Worm (Caenorhabditis elegans) whole organism, L3 larva: ENCODE measurements around the gene F58F9.4.
A peak's percentile ranks its signal among the peaks of the same experiment; 100 is the strongest.

Experiments
- ama-1 ChIP-seq: fragments of 150-350 bp; optimal IDR thresholded peaks from 2 replicates; lab custom pipeline; 2018
- ceh-16 ChIP-seq: sonication (generic microtip); optimal IDR thresholded peaks from 2 replicates; lab custom pipeline; 2017; ENCODE audit warnings: missing biosample characterization, missing genetic modification characterization
- ceh-28 ChIP-seq: fragments of 150-350 bp; optimal IDR thresholded peaks from 2 replicates; lab custom pipeline; 2014; ENCODE audit warnings: missing biosample characterization, missing genetic modification reagents, missing genetic modification characterization
- ceh-9 ChIP-seq: sonication (generic microtip); optimal IDR thresholded peaks from 2 replicates; lab custom pipeline; 2018; ENCODE audit warnings: missing biosample characterization, missing genetic modification characterization
- egl-27 ChIP-seq: sonication (generic microtip); optimal IDR thresholded peaks from 4 replicates; lab custom pipeline; 2017; ENCODE audit warnings: missing biosample characterization, missing genetic modification reagents, missing genetic modification characterization
- egl-5 ChIP-seq: fragments of 150-350 bp; optimal IDR thresholded peaks from 2 replicates; lab custom pipeline; 2017; ENCODE audit warnings: missing biosample characterization, missing genetic modification reagents, missing genetic modification characterization, inconsistent platforms
- elt-2 ChIP-seq: sonication (generic microtip); optimal IDR thresholded peaks from 2 replicates; lab custom pipeline; 2016; ENCODE audit warnings: missing genetic modification reagents, mild to moderate bottlenecking, missing genetic modification characterization, missing compliant biosample characterization
- elt-3 ChIP-seq, 3 experiments: fragments of 150-350 bp in 1 of 3; sonication (generic microtip) in 2 of 3; optimal IDR thresholded peaks; 2 replicates in 2 of 3; 4 replicates in 1 of 3; lab custom pipeline; 2014 to 2017; ENCODE audit warnings: missing biosample characterization in 3 of 3, missing genetic modification characterization in 3 of 3
- eor-1 ChIP-seq, 2 experiments: fragments of 150-350 bp; optimal IDR thresholded peaks; 2 replicates each; lab custom pipeline; 2014 to 2018; ENCODE audit warnings: missing biosample characterization in 2 of 2, missing genetic modification characterization in 2 of 2
- fkh-10 ChIP-seq: sonication (generic microtip); optimal IDR thresholded peaks from 2 replicates; lab custom pipeline; 2017; ENCODE audit warnings: missing biosample characterization, missing genetic modification reagents, missing genetic modification characterization
- fkh-2 ChIP-seq: fragments of 150-350 bp; optimal IDR thresholded peaks from 2 replicates; lab custom pipeline; 2014; ENCODE audit warnings: missing biosample characterization, missing genetic modification reagents, missing genetic modification characterization
- hmg-11 ChIP-seq: sonication (generic microtip); optimal IDR thresholded peaks from 2 replicates; lab custom pipeline; 2016; ENCODE audit warnings: missing genetic modification characterization, missing compliant biosample characterization
- jun-1 ChIP-seq: fragments of 150-350 bp; optimal IDR thresholded peaks from 2 replicates; lab custom pipeline; 2014; ENCODE audit warnings: missing biosample characterization, missing genetic modification reagents, missing genetic modification characterization
- lin-15B ChIP-seq: fragments of 150-350 bp; optimal IDR thresholded peaks from 2 replicates; lab custom pipeline; 2014; ENCODE audit warnings: missing biosample characterization, missing genetic modification characterization
- mml-1 ChIP-seq: fragments of 150-350 bp; sonication (generic microtip); optimal IDR thresholded peaks from 3 replicates; lab custom pipeline; 2014; ENCODE audit warnings: missing biosample characterization, missing genetic modification characterization
- nfya-1 ChIP-seq: sonication (generic microtip); optimal IDR thresholded peaks from 2 replicates; lab custom pipeline; 2017; ENCODE audit warnings: missing genetic modification characterization, mild to moderate bottlenecking, missing compliant biosample characterization, antibody characterized with exemption, moderate library complexity; ENCODE audit not compliant: insufficient read depth
- nhr-11 ChIP-seq: fragments of 150-350 bp; optimal IDR thresholded peaks from 2 replicates; lab custom pipeline; 2014; ENCODE audit warnings: missing biosample characterization, missing genetic modification characterization
- nhr-12 ChIP-seq: fragments of 150-350 bp; optimal IDR thresholded peaks from 2 replicates; lab custom pipeline; 2014; ENCODE audit warnings: missing biosample characterization, missing genetic modification characterization
- nhr-25 ChIP-seq: sonication (generic microtip); optimal IDR thresholded peaks from 2 replicates; lab custom pipeline; 2017; ENCODE audit warnings: missing biosample characterization, missing genetic modification characterization
- nhr-28 ChIP-seq: fragments of 150-350 bp; optimal IDR thresholded peaks from 2 replicates; lab custom pipeline; 2014; ENCODE audit warnings: missing biosample characterization, missing genetic modification characterization
- nhr-67 ChIP-seq: fragments of 150-350 bp; optimal IDR thresholded peaks from 2 replicates; lab custom pipeline; 2014; ENCODE audit warnings: missing biosample characterization, missing genetic modification characterization
- pha-4 ChIP-seq: fragments of 150-350 bp; optimal IDR thresholded peaks from 2 replicates; lab custom pipeline; 2014; ENCODE audit warnings: missing biosample characterization, missing genetic modification reagents, missing genetic modification characterization
- pqm-1 ChIP-seq: fragments of 150-350 bp; optimal IDR thresholded peaks from 2 replicates; lab custom pipeline; 2017; ENCODE audit warnings: missing biosample characterization, missing genetic modification characterization, inconsistent platforms
- sea-2 ChIP-seq: fragments of 150-350 bp; sonication (generic microtip); optimal IDR thresholded peaks from 4 replicates; lab custom pipeline; 2014; ENCODE audit warnings: missing biosample characterization, missing genetic modification reagents, missing genetic modification characterization
- tbx-2 ChIP-seq: sonication (generic microtip); optimal IDR thresholded peaks from 2 replicates; lab custom pipeline; 2016; ENCODE audit warnings: mild to moderate bottlenecking, missing genetic modification characterization, missing compliant biosample characterization
- unc-62 ChIP-seq: fragments of 150-350 bp; sonication (generic microtip); optimal IDR thresholded peaks from 4 replicates; lab custom pipeline; 2014; ENCODE audit warnings: missing biosample characterization, missing genetic modification reagents, missing genetic modification characterization
- zag-1 ChIP-seq: fragments of 150-350 bp; optimal IDR thresholded peaks from 2 replicates; lab custom pipeline; 2014; ENCODE audit warnings: missing biosample characterization, missing genetic modification characterization
- ztf-11 ChIP-seq: fragments of 150-350 bp; optimal IDR thresholded peaks from 2 replicates; lab custom pipeline; 2014; ENCODE audit warnings: missing biosample characterization, missing genetic modification characterization

F58F9.4 gene

ce11 chrIV:6220142-6220541, 10.7 kb upstream of the F58F9.4 start:
- TF ChIP-seq elt-2 (tag; lab: Kevin White, UChicago) = peak; percentile 29
- TF ChIP-seq, all 47 proteins: peak for 1; not testable (repeated sequence) for 46

- no peak for TF ChIP-seq nfya-1 (tag; lab: Kevin White, UChicago)
- peak; percentile 75 for TF ChIP-seq elt-2 (tag; lab: Kevin White, UChicago)
- peak; percentile 44 for TF ChIP-seq pqm-1
- TF ChIP-seq pha-4 (tag; lab: Kevin White, UChicago) = peak; percentile 6
- TF ChIP-seq tbx-2 (tag; lab: Kevin White, UChicago) = no peak
Measured at ce11 chrIV:6221878-6222277, 8.9 kb upstream of the F58F9.4 start, which contains the start of gene C49A9.3. Gene C49A9.3, plus strand, starts transcription at chrIV:6222089.

- no peak for TF ChIP-seq pha-4 (tag; lab: Kevin White, UChicago)
- peak; percentile 16 for TF ChIP-seq elt-2 (tag; lab: Kevin White, UChicago)
- TF ChIP-seq, all 47 proteins: peak for 1
Measured at ce11 chrIV:6225143-6225542, 5.7 kb upstream of the F58F9.4 start, which contains the start of gene C49A9.2. Gene C49A9.2, plus strand, starts transcription at chrIV:6225443.

- TF ChIP-seq elt-2 (tag; lab: Kevin White, UChicago) (peak; percentile 41), ztf-11 (tag; lab: Kevin White, UChicago) (no peak)
- TF ChIP-seq, all 47 proteins: peak for 1
Measured at ce11 chrIV:6227974-6228373, 2.8 kb upstream of the F58F9.4 start, which contains the start of gene C49A9.1. Gene C49A9.1, plus strand, starts transcription at chrIV:6228190.

ce11 chrIV:6232769-6233290, 2.0 kb downstream of the F58F9.4 start, which contains the start of gene F58F9.3:
Gene F58F9.3, plus strand, starts transcription at chrIV:6233240.
- TF ChIP-seq elt-2 (tag; lab: Kevin White, UChicago) (peak; percentile 74), nhr-28 (no peak), ceh-28 (no peak), nfya-1 (tag; lab: Kevin White, UChicago) (no peak), nhr-67 (tag; lab: Kevin White, UChicago) (no peak), fkh-2 (tag; lab: Kevin White, UChicago) (no peak), ceh-16 (no peak), eor-1 (tag; optimal IDR thresholded peaks at IDR 0.05; lab: Kevin White, UChicago) (no peak), elt-3 (tag; optimal IDR thresholded peaks at IDR 0.05; lab: Kevin White, UChicago) (no peak), ama-1 (lab: Kevin White, UChicago) (no peak), egl-5 (tag; lab: Kevin White, UChicago) (no peak), lin-15B (tag; lab: Kevin White, UChicago) (no peak), pqm-1 (peak; percentile 81), ceh-9 (tag; lab: Kevin White, UChicago) (no peak), mml-1 (tag; lab: Kevin White, UChicago) (no peak), pha-4 (tag; lab: Kevin White, UChicago) (peak; percentile 31)

ce11 chrIV:6237508-6238227, 6.8 kb downstream of the F58F9.4 start, which contains the start of the genes F58F9.6 and F58F9.8:
Gene F58F9.6, minus strand, starts transcription at chrIV:6237608.
Gene F58F9.8, plus strand, starts transcription at chrIV:6238177.
- TF ChIP-seq ceh-28 = no peak
- TF ChIP-seq pqm-1 = no peak
- no peak for TF ChIP-seq nhr-12 (tag; lab: Kevin White, UChicago)
- TF ChIP-seq hmg-11 (tag; lab: Kevin White, UChicago) = no peak
- TF ChIP-seq jun-1 (tag; lab: Kevin White, UChicago) = no peak
- TF ChIP-seq egl-27 = no peak
- no peak for TF ChIP-seq unc-62 (GFP tag; lab: Kevin White, UChicago)
- TF ChIP-seq nhr-28 = no peak
- no peak for TF ChIP-seq fkh-10 (GFP tag; lab: Kevin White, UChicago)
- no peak for TF ChIP-seq zag-1 (tag; lab: Kevin White, UChicago)
- TF ChIP-seq sea-2 = no peak
- no peak for TF ChIP-seq eor-1 (tag; optimal IDR thresholded peaks at IDR 0.05; lab: Kevin White, UChicago)

ce11 chrIV:6239993-6240392, 9.2 kb downstream of the F58F9.4 start, which contains the start of gene F58F9.9:
Gene F58F9.9, plus strand, starts transcription at chrIV:6240293.
- TF ChIP-seq nhr-11 (tag; lab: Kevin White, UChicago) (no peak), nhr-25 (no peak), nhr-67 (tag; lab: Kevin White, UChicago) (no peak), unc-62 (GFP tag; lab: Kevin White, UChicago) (no peak)
